Worm (Caenorhabditis elegans) whole organism, early embryonic: Measurements from ENCODE around the gene Y41E3.19.
A peak's percentile ranks its signal among the peaks of the same experiment; 100 is the strongest.

Source experiments
- B0310.2 ChIP-seq: sonication (generic microtip); optimal IDR thresholded peaks from 2 replicates; lab custom pipeline; 2016; ENCODE audit warnings: mild to moderate bottlenecking, missing genetic modification characterization, missing compliant biosample characterization
- aly-1 ChIP-seq: sonication (generic microtip); optimal IDR thresholded peaks from 2 replicates; lab custom pipeline; 2016; ENCODE audit warnings: missing genetic modification characterization, missing compliant biosample characterization
- ama-1 ChIP-seq: fragments of 150-350 bp; optimal IDR thresholded peaks from 2 replicates; lab custom pipeline; 2014
- ceh-13 ChIP-seq: fragments of 200-800 bp; sonication (Bioruptor generic); optimal IDR thresholded peaks from 2 replicates; lab custom pipeline; 2018; ENCODE audit warnings: mild to moderate bottlenecking, missing genetic modification characterization, missing compliant biosample characterization
- flt-1 ChIP-seq: fragments of 200-800 bp; sonication (Bioruptor generic); IDR thresholded peaks from 2 replicates; pipeline ENCODE4 v1.3.6; 2022; ENCODE audit warnings: missing genetic modification characterization, missing compliant biosample characterization
- hmbx-1 ChIP-seq: sonication (generic microtip); optimal IDR thresholded peaks from 2 replicates; lab custom pipeline; 2016; ENCODE audit warnings: mild to moderate bottlenecking, missing genetic modification characterization, missing compliant biosample characterization
- hmg-4 ChIP-seq: fragments of 200-800 bp; sonication (Bioruptor generic); optimal IDR thresholded peaks from 2 replicates; lab custom pipeline; 2018; ENCODE audit warnings: mild to moderate bottlenecking, missing genetic modification characterization, missing compliant biosample characterization
- hnd-1 ChIP-seq: sonication (generic microtip); optimal IDR thresholded peaks from 2 replicates; lab custom pipeline; 2016; ENCODE audit warnings: missing genetic modification characterization, missing compliant biosample characterization
- pes-1 ChIP-seq: fragments of 200-800 bp; sonication (Bioruptor generic); IDR thresholded peaks from 2 replicates; pipeline ENCODE4 v1.3.6; 2022; ENCODE audit warnings: missing genetic modification reagents, missing genetic modification characterization, missing compliant biosample characterization
- scrt-1 ChIP-seq: fragments of 200-800 bp; sonication (Bioruptor generic); IDR thresholded peaks from 2 replicates; pipeline ENCODE4 v1.3.6; 2022; ENCODE audit warnings: missing genetic modification characterization, missing compliant biosample characterization
- sea-1 ChIP-seq: fragments of 200-800 bp; sonication (Bioruptor generic); conservative IDR thresholded peaks from 2 replicates; pipeline ENCODE4 v1.3.6; 2022; ENCODE audit warnings: missing genetic modification characterization, missing compliant biosample characterization
- tbx-37 ChIP-seq: fragments of 200-800 bp; sonication (Bioruptor generic); conservative IDR thresholded peaks from 2 replicates; pipeline ENCODE4 v1.3.6; 2022; ENCODE audit warnings: missing genetic modification reagents, missing genetic modification characterization, missing compliant biosample characterization

- peak; percentile 91 for TF ChIP-seq ama-1 (lab: Kevin White, UChicago)
- TF ChIP-seq aly-1 = no peak
- no peak for TF ChIP-seq pes-1 (GFP tag; lab: Robert Waterston, UW)
- TF ChIP-seq B0310.2 (tag; lab: Kevin White, UChicago) = no peak
- TF ChIP-seq flt-1 (GFP tag; lab: Robert Waterston, UW) = no peak
- TF ChIP-seq sea-1 (GFP tag; lab: Robert Waterston, UW) = no peak
- no peak for TF ChIP-seq hmg-4 (GFP tag; lab: Kevin White, UChicago)
- no peak for TF ChIP-seq hnd-1
- no peak for TF ChIP-seq hmbx-1 (tag; lab: Kevin White, UChicago)
- TF ChIP-seq scrt-1 (GFP tag; lab: Robert Waterston, UW) = no peak
- no peak for TF ChIP-seq tbx-37
- no peak for TF ChIP-seq ceh-13 (GFP tag; lab: Kevin White, UChicago)
Measured at ce11 chrIV:15049288-15050094, 6.4 kb upstream of the Y41E3.19 start.
